Worm (Caenorhabditis elegans): ENCODE data around the gene glt-6.

- no peak for TF ChIP-seq mes-2 (tag; optimal IDR thresholded peaks at IDR 0.05; ENCODE audit: poor library complexity, severe bottlenecking)
- TF ChIP-seq ama-1 (optimal IDR thresholded peaks at IDR 0.05): no peak
- TF ChIP-seq vab-7 (GFP tag; IDR thresholded peaks at IDR 0.05): no peak
- TF ChIP-seq rbr-2 (tag; optimal IDR thresholded peaks at IDR 0.05): no peak
- TF ChIP-seq snpc-4 (tag; optimal IDR thresholded peaks at IDR 0.05): no peak
- TF ChIP-seq fos-1 (tag; optimal IDR thresholded peaks at IDR 0.05): no peak
- no peak for TF ChIP-seq pqm-1 (tag; optimal IDR thresholded peaks at IDR 0.05)
- TF ChIP-seq F44E2.7 (GFP tag; IDR thresholded peaks at IDR 0.05): no peak
- no peak for TF ChIP-seq R02D3.7 (tag; optimal IDR thresholded peaks at IDR 0.05)
- no peak for TF ChIP-seq nhr-76 (tag; optimal IDR thresholded peaks at IDR 0.05)
- TF ChIP-seq mdl-1 (tag; optimal IDR thresholded peaks at IDR 0.05): no peak
- TF ChIP-seq lir-3 (tag; optimal IDR thresholded peaks at IDR 0.05): no peak
- no peak for TF ChIP-seq fkh-10 (GFP tag; optimal IDR thresholded peaks at IDR 0.05)
- no peak for TF ChIP-seq gei-8 (GFP tag; optimal IDR thresholded peaks at IDR 0.05)
These were observed 47.8 kb downstream of the glt-6 start for ce11 chrIV:7551254-7551653.

All from whole organism, L4 larva.